Worm (Caenorhabditis elegans) whole organism, L1 larva: ENCODE data around the gene jnk-1.

ENCODE experiments used
- ama-1 ChIP-seq: fragments of 150-350 bp; optimal IDR thresholded peaks from 2 replicates; lab custom pipeline; 2014
- ceh-88 ChIP-seq: fragments of 200-800 bp; sonication (Bioruptor generic); IDR thresholded peaks from 2 replicates; pipeline ENCODE4 v1.3.6; 2022; ENCODE audit warnings: missing genetic modification characterization, missing compliant biosample characterization
- efl-1 ChIP-seq, 4 experiments: fragments of 150-350 bp; optimal IDR thresholded peaks in 3 of 4; peaks in 1 of 4; 1 replicate in 1 of 4; 2 replicates in 3 of 4; lab custom pipeline; 2014; ENCODE audit warnings: missing biosample characterization in 2 of 4, missing genetic modification characterization in 2 of 4, missing genetic modification reagents in 2 of 4
- elt-2 ChIP-seq: sonication (generic microtip); optimal IDR thresholded peaks from 2 replicates; lab custom pipeline; 2016; ENCODE audit warnings: missing genetic modification characterization, mild to moderate bottlenecking, inconsistent platforms, missing compliant biosample characterization, missing genetic modification reagents
- elt-3 ChIP-seq, 6 experiments: fragments of 150-350 bp in 1 of 6; sonication (generic microtip); optimal IDR thresholded peaks; 2 replicates each; lab custom pipeline; 2017 to 2018; ENCODE audit warnings: missing biosample characterization in 6 of 6, missing genetic modification characterization in 6 of 6, inconsistent platforms in 1 of 6
- lin-39 ChIP-seq: fragments of 150-350 bp; optimal IDR thresholded peaks from 2 replicates; lab custom pipeline; 2014; ENCODE audit warnings: missing biosample characterization, missing genetic modification reagents, missing genetic modification characterization
- lsy-2 ChIP-seq, 2 experiments: fragments of 150-350 bp; optimal IDR thresholded peaks; 2 replicates each; lab custom pipeline; 2014; ENCODE audit warnings: missing biosample characterization in 2 of 2, missing genetic modification characterization in 2 of 2
- mdl-1 ChIP-seq, 2 experiments: fragments of 150-350 bp; optimal IDR thresholded peaks; 2 replicates each; lab custom pipeline; 2014 to 2017; ENCODE audit warnings: missing biosample characterization in 2 of 2, missing genetic modification characterization in 2 of 2, inconsistent platforms in 1 of 2
- nhr-76 ChIP-seq: sonication (generic microtip); optimal IDR thresholded peaks from 2 replicates; lab custom pipeline; 2017; ENCODE audit warnings: missing biosample characterization, missing genetic modification characterization
- nhr-77 ChIP-seq: fragments of 150-350 bp; optimal IDR thresholded peaks from 2 replicates; lab custom pipeline; 2014; ENCODE audit warnings: missing biosample characterization, missing genetic modification characterization
- ztf-11 ChIP-seq, 2 experiments: sonication (generic microtip); optimal IDR thresholded peaks; 2 replicates each; lab custom pipeline; 2016 to 2017; ENCODE audit warnings: missing genetic modification characterization in 2 of 2, missing biosample characterization in 1 of 2, missing compliant biosample characterization in 1 of 2
- ztf-4 ChIP-seq: fragments of 150-350 bp; optimal IDR thresholded peaks from 2 replicates; lab custom pipeline; 2014; ENCODE audit warnings: missing biosample characterization, missing genetic modification characterization

DNA sequence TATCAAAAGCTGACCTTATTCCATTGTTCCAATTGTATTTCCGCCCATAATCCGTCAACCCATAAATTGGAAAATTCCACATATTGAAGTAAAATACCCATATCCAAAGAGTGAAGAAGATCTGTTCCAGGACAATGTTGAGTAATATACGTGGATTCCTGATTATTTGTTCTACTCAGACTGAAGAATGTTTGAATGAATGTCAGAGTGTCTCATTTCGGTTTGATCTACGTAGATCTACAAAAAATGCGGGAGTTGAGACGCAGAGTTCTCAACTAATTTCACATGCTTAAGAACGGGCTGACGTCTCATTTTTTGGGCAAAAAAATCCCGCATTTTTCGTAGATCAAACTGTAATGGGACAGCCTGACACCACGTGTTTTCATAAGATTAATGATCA lies 15.0 kb downstream of the jnk-1 start, which contains the start of gene nhr-249:
- no peak for TF ChIP-seq nhr-76
- no peak for TF ChIP-seq lsy-2 (tag; optimal IDR thresholded peaks at IDR 0.05; lab: Kevin White, UChicago)
- no peak for TF ChIP-seq efl-1 (optimal IDR thresholded peaks at IDR 0.05; lab: Kevin White, UChicago)
- no peak for TF ChIP-seq efl-1 (GFP tag; optimal IDR thresholded peaks at IDR 0.05 in 1 of 2; lab: Kevin White, UChicago)
- no peak for TF ChIP-seq elt-2 (tag; lab: Kevin White, UChicago)
- no peak for TF ChIP-seq ztf-4
- TF ChIP-seq elt-3 (tag; optimal IDR thresholded peaks at IDR 0.05; lab: Kevin White, UChicago): no peak
- TF ChIP-seq lin-39: no peak
- TF ChIP-seq ceh-88: no peak
- TF ChIP-seq mdl-1 (tag; optimal IDR thresholded peaks at IDR 0.05; lab: Kevin White, UChicago): no peak
- no peak for TF ChIP-seq ztf-11 (tag; optimal IDR thresholded peaks at IDR 0.05; lab: Kevin White, UChicago)
- no peak for TF ChIP-seq ama-1 (lab: Kevin White, UChicago)
- no peak for TF ChIP-seq nhr-77 (tag; lab: Kevin White, UChicago)
